Worm (Caenorhabditis elegans): ENCODE data around the gene acr-2.
A peak's percentile ranks its signal among the peaks of the same experiment; 100 is the strongest.

Gene acr-2

ce11 chrX:6722966-6723365 is 20.6 kb downstream of the acr-2 start, which contains the start of gene smf-1:
Gene smf-1, minus strand, starts transcription at chrX:6723066.
- TF ChIP-seq elt-2 (tag; optimal IDR thresholded peaks at IDR 0.05) (peak; percentile 54), nhr-76 (tag; optimal IDR thresholded peaks at IDR 0.05) (no peak), nhr-28 (tag; optimal IDR thresholded peaks at IDR 0.05) (no peak)

- TF ChIP-seq elt-2 (tag; optimal IDR thresholded peaks at IDR 0.05) (peak; percentile 15), lin-39 (tag; optimal IDR thresholded peaks at IDR 0.05) (no peak), elt-3 (tag; optimal IDR thresholded peaks at IDR 0.05) (no peak), nhr-43 (tag; optimal IDR thresholded peaks at IDR 0.05; ENCODE audit: poor library complexity, severe bottlenecking) (no peak), ama-1 (optimal IDR thresholded peaks at IDR 0.05) (peak; percentile 88), sea-2 (GFP tag; optimal IDR thresholded peaks at IDR 0.05) (no peak), egl-5 (tag; optimal IDR thresholded peaks at IDR 0.05) (no peak), nhr-25 (tag; optimal IDR thresholded peaks at IDR 0.05) (no peak), ztf-11 (tag; optimal IDR thresholded peaks at IDR 0.05) (no peak), nhr-76 (tag; optimal IDR thresholded peaks at IDR 0.05) (no peak), fkh-10 (GFP tag; optimal IDR thresholded peaks at IDR 0.05) (no peak), hmg-11 (tag; optimal IDR thresholded peaks at IDR 0.05) (no peak), ztf-4 (tag; optimal IDR thresholded peaks at IDR 0.05) (no peak)
Measured at ce11 chrX:6725260-6725718, 22.9 kb downstream of the acr-2 start, which contains the start of gene slc-25A10. Gene slc-25A10, minus strand, starts transcription at chrX:6725668.

ce11 chrX:6728820-6729396 is 26.6 kb downstream of the acr-2 start:
- TF ChIP-seq skn-1 (tag; optimal IDR thresholded peaks at IDR 0.05) (no peak), mdl-1 (tag; optimal IDR thresholded peaks at IDR 0.05) (peak; percentile 52), nhr-67 (tag; optimal IDR thresholded peaks at IDR 0.05) (no peak), elt-2 (tag; optimal IDR thresholded peaks at IDR 0.05) (peak; percentile 64), pha-4 (tag; optimal IDR thresholded peaks at IDR 0.05) (peak; percentile 35), pqm-1 (tag; optimal IDR thresholded peaks at IDR 0.05) (peak; percentile 21)

ce11 chrX:6729593-6729992 is 27.2 kb downstream of the acr-2 start, which contains the start of gene K11G12.6:
Gene K11G12.6, minus strand, starts transcription at chrX:6729657.
- TF ChIP-seq egl-5 (tag; optimal IDR thresholded peaks at IDR 0.05), result peak; percentile 40
- peak; percentile 92 for TF ChIP-seq pha-4 (tag; optimal IDR thresholded peaks at IDR 0.05)
- TF ChIP-seq tbx-2 (tag; optimal IDR thresholded peaks at IDR 0.05), result no peak
- TF ChIP-seq nfya-1 (tag; optimal IDR thresholded peaks at IDR 0.05; ENCODE audit: insufficient read depth), result peak; percentile 46
- peak; percentile 49 for TF ChIP-seq snpc-4 (tag; optimal IDR thresholded peaks at IDR 0.05)
- TF ChIP-seq hmg-11 (tag; optimal IDR thresholded peaks at IDR 0.05), result peak; percentile 13
- TF ChIP-seq mdl-1 (tag; optimal IDR thresholded peaks at IDR 0.05), result peak; percentile 28
- TF ChIP-seq jun-1 (tag; optimal IDR thresholded peaks at IDR 0.05), result peak; percentile 15
- TF ChIP-seq egl-27 (tag; optimal IDR thresholded peaks at IDR 0.05), result no peak
- TF ChIP-seq mml-1 (tag; optimal IDR thresholded peaks at IDR 0.05), result no peak
- peak; percentile 16 for TF ChIP-seq lin-39 (tag; optimal IDR thresholded peaks at IDR 0.05)
- no peak for TF ChIP-seq ama-1 (optimal IDR thresholded peaks at IDR 0.05)
- no peak for TF ChIP-seq daf-12 (tag; optimal IDR thresholded peaks at IDR 0.05)

- no peak for TF ChIP-seq fkh-10 (GFP tag; optimal IDR thresholded peaks at IDR 0.05)
- no peak for TF ChIP-seq nhr-28 (tag; optimal IDR thresholded peaks at IDR 0.05)
- TF ChIP-seq elt-2 (tag; optimal IDR thresholded peaks at IDR 0.05), result no peak
- TF ChIP-seq snpc-4 (tag; optimal IDR thresholded peaks at IDR 0.05), result no peak
- no peak for TF ChIP-seq unc-62 (GFP tag; optimal IDR thresholded peaks at IDR 0.05)
- no peak for TF ChIP-seq nhr-76 (tag; optimal IDR thresholded peaks at IDR 0.05)
- no peak for TF ChIP-seq nhr-25 (tag; optimal IDR thresholded peaks at IDR 0.05)
- TF ChIP-seq ceh-28 (tag; optimal IDR thresholded peaks at IDR 0.05), result no peak
- TF ChIP-seq sea-2 (GFP tag; optimal IDR thresholded peaks at IDR 0.05), result no peak
- no peak for TF ChIP-seq fkh-2 (tag; optimal IDR thresholded peaks at IDR 0.05)
- TF ChIP-seq lin-15B (tag; optimal IDR thresholded peaks at IDR 0.05), result no peak
- TF ChIP-seq nhr-23 (tag; optimal IDR thresholded peaks at IDR 0.05), result no peak
- no peak for TF ChIP-seq ztf-4 (tag; optimal IDR thresholded peaks at IDR 0.05)
- TF ChIP-seq hmg-11 (tag; optimal IDR thresholded peaks at IDR 0.05), result no peak
- no peak for TF ChIP-seq aly-2 (tag; optimal IDR thresholded peaks at IDR 0.05)
- no peak for TF ChIP-seq pqm-1 (tag; optimal IDR thresholded peaks at IDR 0.05)
- no peak for TF ChIP-seq tbx-2 (tag; optimal IDR thresholded peaks at IDR 0.05)
Measured at ce11 chrX:6733201-6733600, 30.9 kb downstream of the acr-2 start, which contains the start of gene R03E9.2. Gene R03E9.2, minus strand, starts transcription at chrX:6733301.
